Worm (Caenorhabditis elegans) whole organism, early embryonic: ENCODE results near the gene grl-2.

ENCODE experiments used
- B0310.2 ChIP-seq: sonication (generic microtip); optimal IDR thresholded peaks from 2 replicates; lab custom pipeline; 2016; ENCODE audit warnings: mild to moderate bottlenecking, missing genetic modification characterization, missing compliant biosample characterization
- F13C5.2 ChIP-seq: sonication (generic microtip); optimal IDR thresholded peaks from 2 replicates; lab custom pipeline; 2017; ENCODE audit warnings: mild to moderate bottlenecking, missing genetic modification characterization, inconsistent platforms, missing compliant biosample characterization
- aly-1 ChIP-seq: sonication (generic microtip); optimal IDR thresholded peaks from 2 replicates; lab custom pipeline; 2016; ENCODE audit warnings: missing genetic modification characterization, missing compliant biosample characterization
- ama-1 ChIP-seq: fragments of 150-350 bp; optimal IDR thresholded peaks from 2 replicates; lab custom pipeline; 2014
- ceh-13 ChIP-seq: fragments of 200-800 bp; sonication (Bioruptor generic); optimal IDR thresholded peaks from 2 replicates; lab custom pipeline; 2018; ENCODE audit warnings: mild to moderate bottlenecking, missing genetic modification characterization, missing compliant biosample characterization
- ceh-36 ChIP-seq: sonication (generic microtip); optimal IDR thresholded peaks from 2 replicates; lab custom pipeline; 2016; ENCODE audit warnings: missing genetic modification characterization, inconsistent platforms, missing compliant biosample characterization
- ets-7 ChIP-seq: sonication (generic microtip); optimal IDR thresholded peaks from 2 replicates; lab custom pipeline; 2016; ENCODE audit warnings: missing genotype, missing genetic modification characterization, missing compliant biosample characterization
- flt-1 ChIP-seq: fragments of 200-800 bp; sonication (Bioruptor generic); IDR thresholded peaks from 2 replicates; pipeline ENCODE4 v1.3.6; 2022; ENCODE audit warnings: missing genetic modification characterization, missing compliant biosample characterization
- hmbx-1 ChIP-seq: sonication (generic microtip); optimal IDR thresholded peaks from 2 replicates; lab custom pipeline; 2016; ENCODE audit warnings: mild to moderate bottlenecking, missing genetic modification characterization, missing compliant biosample characterization
- hmg-4 ChIP-seq: fragments of 200-800 bp; sonication (Bioruptor generic); optimal IDR thresholded peaks from 2 replicates; lab custom pipeline; 2018; ENCODE audit warnings: mild to moderate bottlenecking, missing genetic modification characterization, missing compliant biosample characterization
- hnd-1 ChIP-seq: sonication (generic microtip); optimal IDR thresholded peaks from 2 replicates; lab custom pipeline; 2016; ENCODE audit warnings: missing genetic modification characterization, missing compliant biosample characterization
- pes-1 ChIP-seq: fragments of 200-800 bp; sonication (Bioruptor generic); IDR thresholded peaks from 2 replicates; pipeline ENCODE4 v1.3.6; 2022; ENCODE audit warnings: missing genetic modification reagents, missing genetic modification characterization, missing compliant biosample characterization
- scrt-1 ChIP-seq: fragments of 200-800 bp; sonication (Bioruptor generic); IDR thresholded peaks from 2 replicates; pipeline ENCODE4 v1.3.6; 2022; ENCODE audit warnings: missing genetic modification characterization, missing compliant biosample characterization
- sea-1 ChIP-seq: fragments of 200-800 bp; sonication (Bioruptor generic); conservative IDR thresholded peaks from 2 replicates; pipeline ENCODE4 v1.3.6; 2022; ENCODE audit warnings: missing genetic modification characterization, missing compliant biosample characterization
- tbx-11 ChIP-seq: fragments of 200-800 bp; sonication (Bioruptor generic); IDR thresholded peaks from 2 replicates; pipeline ENCODE4 v1.3.6; 2022; ENCODE audit warnings: missing genetic modification characterization, missing compliant biosample characterization
- tbx-37 ChIP-seq: fragments of 200-800 bp; sonication (Bioruptor generic); conservative IDR thresholded peaks from 2 replicates; pipeline ENCODE4 v1.3.6; 2022; ENCODE audit warnings: missing genetic modification reagents, missing genetic modification characterization, missing compliant biosample characterization
- tra-4 ChIP-seq: sonication (generic microtip); optimal IDR thresholded peaks from 2 replicates; lab custom pipeline; 2017; ENCODE audit warnings: missing genetic modification characterization, missing compliant biosample characterization

grl-2 gene

ce11 chrV:12944775-12945174 is at the start of gene grl-2:
grl-2 (plus strand) TSS chrV:12945075.
- TF ChIP-seq hmbx-1 (tag; lab: Kevin White, UChicago), result no peak

- no peak for TF ChIP-seq F13C5.2 (tag; lab: Kevin White, UChicago)
- no peak for TF ChIP-seq scrt-1
- no peak for TF ChIP-seq hmg-4
- TF ChIP-seq hnd-1 (tag; lab: Kevin White, UChicago), result no peak
- TF ChIP-seq tbx-11 (GFP tag; lab: Robert Waterston, UW), result no peak
- no peak for TF ChIP-seq sea-1 (GFP tag; lab: Robert Waterston, UW)
- TF ChIP-seq B0310.2, result no peak
- TF ChIP-seq ceh-36 (tag; lab: Kevin White, UChicago), result no peak
- no peak for TF ChIP-seq tra-4 (tag; lab: Kevin White, UChicago)
- no peak for TF ChIP-seq ama-1 (lab: Kevin White, UChicago)
- no peak for TF ChIP-seq flt-1 (GFP tag; lab: Robert Waterston, UW)
- no peak for TF ChIP-seq ceh-13 (GFP tag; lab: Kevin White, UChicago)
- no peak for TF ChIP-seq ets-7
- no peak for TF ChIP-seq aly-1 (tag; lab: Kevin White, UChicago)
- no peak for TF ChIP-seq tbx-37 (GFP tag; lab: Robert Waterston, UW)
Observed at ce11 chrV:12895772-12896171, 49.1 kb upstream of the grl-2 start, which contains the start of gene ttbk-7. ttbk-7 (minus strand) TSS chrV:12895872.

ce11 chrV:12896850-12897249 is 48.0 kb upstream of the grl-2 start:
- TF ChIP-seq tbx-11 (GFP tag; lab: Robert Waterston, UW) (no peak), ceh-36 (tag; lab: Kevin White, UChicago) (no peak), aly-1 (tag; lab: Kevin White, UChicago) (no peak), ceh-13 (GFP tag; lab: Kevin White, UChicago) (no peak), hmg-4 (no peak), B0310.2 (no peak), sea-1 (GFP tag; lab: Robert Waterston, UW) (no peak), tbx-37 (GFP tag; lab: Robert Waterston, UW) (no peak), tra-4 (tag; lab: Kevin White, UChicago) (no peak), ama-1 (lab: Kevin White, UChicago) (no peak), flt-1 (GFP tag; lab: Robert Waterston, UW) (no peak)

- no peak for TF ChIP-seq ama-1 (lab: Kevin White, UChicago)
- TF ChIP-seq hmbx-1 (tag; lab: Kevin White, UChicago), result no peak
- TF ChIP-seq tra-4 (tag; lab: Kevin White, UChicago), result no peak
- TF ChIP-seq hmg-4, result no peak
- no peak for TF ChIP-seq hnd-1 (tag; lab: Kevin White, UChicago)
- no peak for TF ChIP-seq tbx-11 (GFP tag; lab: Robert Waterston, UW)
- no peak for TF ChIP-seq sea-1 (GFP tag; lab: Robert Waterston, UW)
- no peak for TF ChIP-seq ceh-13 (GFP tag; lab: Kevin White, UChicago)
- TF ChIP-seq ets-7, result no peak
- TF ChIP-seq F13C5.2 (tag; lab: Kevin White, UChicago), result no peak
- no peak for TF ChIP-seq ceh-36 (tag; lab: Kevin White, UChicago)
- no peak for TF ChIP-seq scrt-1
- no peak for TF ChIP-seq pes-1 (GFP tag; lab: Robert Waterston, UW)
- TF ChIP-seq tbx-37 (GFP tag; lab: Robert Waterston, UW), result no peak
- TF ChIP-seq B0310.2, result no peak
- TF ChIP-seq flt-1 (GFP tag; lab: Robert Waterston, UW), result no peak
- TF ChIP-seq aly-1 (tag; lab: Kevin White, UChicago), result no peak
Observed at ce11 chrV:12897338-12897737, 47.5 kb upstream of the grl-2 start.

ce11 chrV:12898583-12899232 is 46.2 kb upstream of the grl-2 start:
- no peak for TF ChIP-seq hnd-1 (tag; lab: Kevin White, UChicago)
- TF ChIP-seq flt-1 (GFP tag; lab: Robert Waterston, UW), result no peak
- no peak for TF ChIP-seq ama-1 (lab: Kevin White, UChicago)
- no peak for TF ChIP-seq hmbx-1 (tag; lab: Kevin White, UChicago)
- TF ChIP-seq pes-1 (GFP tag; lab: Robert Waterston, UW), result no peak
- TF ChIP-seq F13C5.2 (tag; lab: Kevin White, UChicago), result no peak
- TF ChIP-seq tbx-11 (GFP tag; lab: Robert Waterston, UW), result no peak
- no peak for TF ChIP-seq B0310.2
- no peak for TF ChIP-seq ceh-13 (GFP tag; lab: Kevin White, UChicago)
- TF ChIP-seq hmg-4, result no peak
- TF ChIP-seq ceh-36 (tag; lab: Kevin White, UChicago), result no peak
- TF ChIP-seq sea-1 (GFP tag; lab: Robert Waterston, UW), result no peak
- TF ChIP-seq tbx-37 (GFP tag; lab: Robert Waterston, UW), result no peak
- no peak for TF ChIP-seq scrt-1
- TF ChIP-seq aly-1 (tag; lab: Kevin White, UChicago), result no peak
- TF ChIP-seq ets-7, result no peak
- no peak for TF ChIP-seq tra-4 (tag; lab: Kevin White, UChicago)

- TF ChIP-seq tra-4 (tag; lab: Kevin White, UChicago), result no peak
Observed at ce11 chrV:12901301-12901700, 43.6 kb upstream of the grl-2 start.

DNA sequence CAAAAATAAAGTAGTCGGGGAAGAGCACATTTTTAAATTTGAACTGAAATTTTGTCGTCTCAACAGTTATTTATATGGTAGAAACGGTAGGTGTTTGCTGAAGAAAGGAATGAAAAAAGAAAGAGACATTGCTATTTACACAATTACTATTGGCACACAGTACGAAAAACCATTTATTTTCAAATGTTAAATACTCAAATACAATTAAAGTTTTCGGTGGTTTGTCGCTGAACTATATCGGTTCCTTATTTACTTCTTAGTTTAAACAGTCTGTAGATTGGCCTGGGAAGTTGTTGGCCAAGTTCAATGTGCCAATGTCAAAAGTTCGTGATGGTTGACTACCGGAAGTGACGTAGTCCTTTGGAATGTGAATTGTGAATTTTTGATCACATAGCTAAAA is 40.8 kb upstream of the grl-2 start, which contains the start of gene ttr-27:
ttr-27 (minus strand) TSS at position 45 of the 400 bp plus-strand sequence.
- no peak for TF ChIP-seq flt-1 (GFP tag; lab: Robert Waterston, UW)
- TF ChIP-seq tra-4 (tag; lab: Kevin White, UChicago), result no peak
- TF ChIP-seq hmg-4, result no peak
- TF ChIP-seq pes-1 (GFP tag; lab: Robert Waterston, UW), result no peak
- no peak for TF ChIP-seq hmbx-1 (tag; lab: Kevin White, UChicago)
- TF ChIP-seq tbx-37 (GFP tag; lab: Robert Waterston, UW), result no peak
- TF ChIP-seq sea-1 (GFP tag; lab: Robert Waterston, UW), result no peak
- TF ChIP-seq ama-1 (lab: Kevin White, UChicago), result no peak
- TF ChIP-seq aly-1 (tag; lab: Kevin White, UChicago), result no peak
- no peak for TF ChIP-seq B0310.2
- no peak for TF ChIP-seq ceh-36 (tag; lab: Kevin White, UChicago)
- TF ChIP-seq scrt-1, result no peak
- no peak for TF ChIP-seq tbx-11 (GFP tag; lab: Robert Waterston, UW)
- no peak for TF ChIP-seq ets-7
- no peak for TF ChIP-seq F13C5.2 (tag; lab: Kevin White, UChicago)
